Worm (Caenorhabditis elegans): ENCODE data around the gene fbxa-50.

fbxa-50 gene

DNA sequence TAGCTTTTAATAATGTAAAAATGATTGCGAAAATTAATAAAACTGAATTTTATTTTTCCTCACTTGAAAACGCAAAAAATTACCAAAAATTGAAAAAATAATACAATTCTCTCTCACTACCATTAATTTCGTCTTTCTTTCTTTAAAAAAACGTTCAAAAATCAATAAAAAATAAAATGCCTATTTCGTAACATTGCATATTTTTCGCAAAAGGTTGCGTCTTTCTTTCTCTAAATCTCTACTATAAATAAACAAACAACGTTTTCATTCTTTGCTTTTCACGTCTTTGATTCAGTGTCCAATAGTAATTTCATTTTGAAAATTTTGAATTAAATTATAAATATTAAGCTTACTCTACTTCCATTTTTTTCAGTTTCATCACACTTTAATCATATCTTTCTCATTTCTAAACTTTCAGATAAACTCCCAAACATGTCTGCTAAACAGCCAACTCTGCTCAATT, 3.7 kb downstream of the fbxa-50 start, which contains the start of gene fbxa-37:
TSS of gene fbxa-37 (plus strand) at position 413 of the 463 bp plus-strand sequence.
- no peak for TF ChIP-seq sdc-2 (tag; optimal IDR thresholded peaks at IDR 0.05)
- no peak for TF ChIP-seq ceh-2 (tag; optimal IDR thresholded peaks at IDR 0.05)
- TF ChIP-seq odd-2 (tag; optimal IDR thresholded peaks at IDR 0.05): no peak
- no peak for TF ChIP-seq ceh-19 (GFP tag; optimal IDR thresholded peaks at IDR 0.05)
- TF ChIP-seq eyg-1 (tag; optimal IDR thresholded peaks at IDR 0.05): no peak
- TF ChIP-seq hlh-6 (tag; optimal IDR thresholded peaks at IDR 0.05): no peak
- no peak for TF ChIP-seq ceh-31 (tag; optimal IDR thresholded peaks at IDR 0.05)
- no peak for TF ChIP-seq unc-55 (GFP tag; optimal IDR thresholded peaks at IDR 0.05)
- no peak for TF ChIP-seq ceh-48 (tag; optimal IDR thresholded peaks at IDR 0.05)
- no peak for TF ChIP-seq syd-9 (tag; optimal IDR thresholded peaks at IDR 0.05)
- no peak for TF ChIP-seq zip-5 (tag; optimal IDR thresholded peaks at IDR 0.05)
- TF ChIP-seq mec-3 (tag; optimal IDR thresholded peaks at IDR 0.05; ENCODE audit: borderline replicate concordance): no peak
- TF ChIP-seq ztf-16 (tag; optimal IDR thresholded peaks at IDR 0.05): no peak

ce11 chrIII:1279197-1279596, 9.1 kb downstream of the fbxa-50 start:
- TF ChIP-seq ceh-48 (tag; optimal IDR thresholded peaks at IDR 0.05): no peak
- no peak for TF ChIP-seq pha-2 (tag; optimal IDR thresholded peaks at IDR 0.05)
- TF ChIP-seq pag-3 (tag; optimal IDR thresholded peaks at IDR 0.05; ENCODE audit: borderline replicate concordance): no peak
- TF ChIP-seq Y22D7AL.16 (tag; optimal IDR thresholded peaks at IDR 0.05): no peak
- peak; percentile 45 for TF ChIP-seq pqm-1 (tag; optimal IDR thresholded peaks at IDR 0.05)
- no peak for TF ChIP-seq elt-4 (tag; optimal IDR thresholded peaks at IDR 0.05)
- TF ChIP-seq ceh-30 (tag; optimal IDR thresholded peaks at IDR 0.05): no peak
- peak; percentile 43 for TF ChIP-seq elt-2 (tag; optimal IDR thresholded peaks at IDR 0.05)

ce11 chrIII:1275513-1275912, 12.8 kb downstream of the fbxa-50 start, which contains the start of gene fbxa-30:
Gene fbxa-30, minus strand, starts transcription at chrIII:1275613.
- TF ChIP-seq pat-9 (tag; optimal IDR thresholded peaks at IDR 0.05) (no peak), Y22D7AL.16 (tag; optimal IDR thresholded peaks at IDR 0.05) (no peak)

DNA sequence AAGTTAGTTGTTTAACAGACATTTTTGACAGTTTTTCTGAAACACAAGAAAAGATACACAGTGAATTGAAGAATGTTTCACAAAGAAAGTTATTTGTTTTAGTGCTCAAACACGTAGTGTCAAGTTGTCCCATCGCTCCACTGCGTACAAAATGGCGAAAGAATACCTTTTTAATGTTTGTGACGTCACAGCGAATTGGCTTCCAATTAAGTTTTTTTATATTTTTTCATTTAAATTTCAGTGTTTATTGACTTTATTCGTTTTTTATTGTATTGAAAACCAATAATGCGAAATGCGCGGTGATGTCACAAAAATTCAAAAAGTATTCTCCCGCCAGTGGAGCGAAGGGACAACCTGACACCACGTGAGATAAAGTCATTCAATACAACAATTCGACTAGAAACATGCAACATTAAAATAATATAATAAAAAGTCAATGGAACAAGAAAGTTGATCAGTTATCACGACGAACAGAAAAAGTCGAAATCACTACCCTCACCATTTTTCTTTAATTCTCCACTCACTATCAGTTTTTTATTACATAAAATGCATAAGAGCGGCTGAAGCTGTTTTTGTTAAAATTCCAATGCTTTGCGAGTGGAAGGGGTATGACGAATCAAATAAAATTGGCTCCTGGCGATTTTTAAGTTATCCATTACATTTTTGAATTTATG, 14.5 kb downstream of the fbxa-50 start, which contains the start of gene fbxa-29:
TSS of gene fbxa-29 (minus strand) at position 51 of the 674 bp plus-strand sequence.
- no peak for TF ChIP-seq nfya-1 (tag; optimal IDR thresholded peaks at IDR 0.05)
- TF ChIP-seq ceh-30 (tag; optimal IDR thresholded peaks at IDR 0.05): no peak
- TF ChIP-seq hlh-15 (tag; optimal IDR thresholded peaks at IDR 0.05): no peak
- TF ChIP-seq Y22D7AL.16 (tag; optimal IDR thresholded peaks at IDR 0.05): no peak
- no peak for TF ChIP-seq hlh-8 (tag; optimal IDR thresholded peaks at IDR 0.05)
- TF ChIP-seq ahr-1 (tag; optimal IDR thresholded peaks at IDR 0.05): no peak
- no peak for TF ChIP-seq F13H6.1 (tag; optimal IDR thresholded peaks at IDR 0.05)
- no peak for TF ChIP-seq fax-1 (tag; optimal IDR thresholded peaks at IDR 0.05)
- TF ChIP-seq ceh-14 (tag; optimal IDR thresholded peaks at IDR 0.05): no peak
- TF ChIP-seq ceh-22 (tag; optimal IDR thresholded peaks at IDR 0.05): no peak
- TF ChIP-seq elt-4 (tag; optimal IDR thresholded peaks at IDR 0.05): no peak
- TF ChIP-seq unc-55 (GFP tag; optimal IDR thresholded peaks at IDR 0.05): no peak
- no peak for TF ChIP-seq ceh-31 (tag; optimal IDR thresholded peaks at IDR 0.05)
- TF ChIP-seq ceh-18 (tag; optimal IDR thresholded peaks at IDR 0.05): no peak
- TF ChIP-seq ztf-16 (tag; optimal IDR thresholded peaks at IDR 0.05): no peak
- TF ChIP-seq ref-2 (tag; optimal IDR thresholded peaks at IDR 0.05): no peak

DNA sequence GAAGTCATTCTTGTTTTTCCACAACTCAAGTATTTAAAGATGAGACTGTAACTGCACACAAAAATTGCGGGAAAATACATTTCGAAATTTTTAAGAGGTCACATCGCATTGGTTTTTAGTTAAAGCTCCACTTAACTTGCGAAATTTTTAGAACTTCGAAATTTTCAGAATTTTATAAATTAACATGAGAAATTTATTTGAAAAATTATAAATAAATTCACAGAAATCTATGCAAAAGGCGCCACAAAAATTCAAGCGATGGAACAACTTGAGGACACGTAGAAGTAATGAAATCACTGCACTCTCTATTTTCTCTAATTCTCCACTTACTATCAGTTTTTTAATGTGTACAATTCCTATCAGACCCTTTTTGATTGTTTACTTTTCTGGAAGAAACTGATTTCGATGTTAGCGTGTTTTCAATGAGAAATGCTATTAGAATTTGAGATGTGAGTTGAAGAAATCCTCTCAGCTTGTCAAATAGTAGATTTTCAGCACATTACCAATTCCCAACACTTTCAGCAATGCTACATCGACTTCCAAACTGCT, 16.9 kb downstream of the fbxa-50 start, which contains the start of gene fbxa-31:
TSS of gene fbxa-31 (minus strand) at position 51 of the 549 bp plus-strand sequence.
- TF ChIP-seq tbx-7 (tag; optimal IDR thresholded peaks at IDR 0.05) (no peak), eyg-1 (tag; optimal IDR thresholded peaks at IDR 0.05) (no peak), ztf-16 (tag; optimal IDR thresholded peaks at IDR 0.05) (no peak), sdc-2 (tag; optimal IDR thresholded peaks at IDR 0.05) (no peak), ceh-14 (tag; optimal IDR thresholded peaks at IDR 0.05) (no peak), hlh-6 (tag; optimal IDR thresholded peaks at IDR 0.05) (no peak), sox-4 (tag; optimal IDR thresholded peaks at IDR 0.05) (no peak), Y22D7AL.16 (tag; optimal IDR thresholded peaks at IDR 0.05) (no peak), zip-5 (tag; optimal IDR thresholded peaks at IDR 0.05) (no peak), C08G9.2 (tag; optimal IDR thresholded peaks at IDR 0.05) (no peak), madf-2 (tag; optimal IDR thresholded peaks at IDR 0.05) (no peak), fax-1 (tag; optimal IDR thresholded peaks at IDR 0.05) (no peak), nhr-11 (tag; optimal IDR thresholded peaks at IDR 0.05) (no peak), che-1 (tag; optimal IDR thresholded peaks at IDR 0.05) (no peak), syd-9 (tag; optimal IDR thresholded peaks at IDR 0.05) (no peak)

All from whole organism, late embryonic.